Worm (Caenorhabditis elegans) whole organism, L2 larva: ENCODE data around the gene srw-42.

Source experiments
- C34F6.9 ChIP-seq: fragments of 150-350 bp; optimal IDR thresholded peaks from 2 replicates; lab custom pipeline; 2014; ENCODE audit warnings: missing biosample characterization, missing genetic modification characterization
- F13H6.1 ChIP-seq: sonication (generic microtip); optimal IDR thresholded peaks from 2 replicates; lab custom pipeline; 2016; ENCODE audit warnings: missing genetic modification characterization, missing compliant biosample characterization
- R02D3.7 ChIP-seq: fragments of 150-350 bp; optimal IDR thresholded peaks from 2 replicates; lab custom pipeline; 2014; ENCODE audit warnings: missing biosample characterization, missing genetic modification characterization
- Y55F3AM.14 ChIP-seq: fragments of 200-800 bp; sonication (Bioruptor generic); optimal IDR thresholded peaks from 2 replicates; lab custom pipeline; 2018; ENCODE audit warnings: mild to moderate bottlenecking, missing genetic modification characterization, missing compliant biosample characterization
- ZK546.5 ChIP-seq: sonication (generic microtip); optimal IDR thresholded peaks from 2 replicates; lab custom pipeline; 2017; ENCODE audit warnings: missing biosample characterization, missing genetic modification characterization
- aly-2 ChIP-seq: fragments of 150-350 bp; optimal IDR thresholded peaks from 2 replicates; lab custom pipeline; 2014; ENCODE audit warnings: missing biosample characterization, missing genetic modification characterization
- ceh-82 ChIP-seq: fragments of 150-350 bp; optimal IDR thresholded peaks from 2 replicates; lab custom pipeline; 2014; ENCODE audit warnings: missing biosample characterization, missing genetic modification characterization
- crh-2 ChIP-seq: sonication (generic microtip); optimal IDR thresholded peaks from 2 replicates; lab custom pipeline; 2017; ENCODE audit warnings: missing biosample characterization, missing genetic modification characterization
- dmd-4 ChIP-seq: sonication (generic microtip); optimal IDR thresholded peaks from 2 replicates; lab custom pipeline; 2017; ENCODE audit warnings: missing biosample characterization, missing genetic modification characterization
- egl-27 ChIP-seq: sonication (generic microtip); optimal IDR thresholded peaks from 3 replicates; lab custom pipeline; 2017; ENCODE audit warnings: missing biosample characterization, missing genetic modification reagents, missing genetic modification characterization
- elt-1 ChIP-seq: fragments of 150-350 bp; optimal IDR thresholded peaks from 2 replicates; lab custom pipeline; 2014; ENCODE audit warnings: missing biosample characterization, missing genetic modification characterization
- elt-3 ChIP-seq: sonication (generic microtip); optimal IDR thresholded peaks from 2 replicates; lab custom pipeline; 2017; ENCODE audit warnings: missing biosample characterization, missing genetic modification characterization
- fos-1 ChIP-seq: fragments of 150-350 bp; optimal IDR thresholded peaks from 2 replicates; lab custom pipeline; 2014; ENCODE audit warnings: missing biosample characterization, missing genetic modification characterization
- lin-39 ChIP-seq: fragments of 150-350 bp; optimal IDR thresholded peaks from 2 replicates; lab custom pipeline; 2014; ENCODE audit warnings: missing biosample characterization, missing genetic modification reagents, missing genetic modification characterization
- lsy-2 ChIP-seq, 2 experiments: fragments of 150-350 bp in 1 of 2; sonication (generic microtip) in 1 of 2; optimal IDR thresholded peaks; 2 replicates each; lab custom pipeline; 2014 to 2017; ENCODE audit warnings: missing biosample characterization in 2 of 2, missing genetic modification characterization in 2 of 2
- mab-5 ChIP-seq: fragments of 150-350 bp; optimal IDR thresholded peaks from 2 replicates; lab custom pipeline; 2014; ENCODE audit warnings: missing biosample characterization, missing genetic modification characterization
- mdl-1 ChIP-seq, 2 experiments: fragments of 150-350 bp in 1 of 2; sonication (generic microtip) in 1 of 2; optimal IDR thresholded peaks; 2 replicates each; lab custom pipeline; 2017; ENCODE audit warnings: missing biosample characterization in 2 of 2, missing genetic modification characterization in 2 of 2
- nhr-10 ChIP-seq: sonication (generic microtip); optimal IDR thresholded peaks from 2 replicates; lab custom pipeline; 2017; ENCODE audit warnings: missing biosample characterization, missing genetic modification characterization
- nhr-11 ChIP-seq: fragments of 150-350 bp; optimal IDR thresholded peaks from 2 replicates; lab custom pipeline; 2014; ENCODE audit warnings: missing biosample characterization, missing genetic modification characterization
- nhr-12 ChIP-seq: fragments of 150-350 bp; optimal IDR thresholded peaks from 2 replicates; lab custom pipeline; 2014; ENCODE audit warnings: missing biosample characterization, missing genetic modification characterization
- nhr-129 ChIP-seq: fragments of 150-350 bp; optimal IDR thresholded peaks from 2 replicates; lab custom pipeline; 2014; ENCODE audit warnings: missing biosample characterization, missing genetic modification characterization
- nhr-21 ChIP-seq: fragments of 150-350 bp; optimal IDR thresholded peaks from 2 replicates; lab custom pipeline; 2014; ENCODE audit warnings: missing biosample characterization, missing genetic modification characterization
- nhr-23 ChIP-seq: fragments of 150-350 bp; optimal IDR thresholded peaks from 2 replicates; lab custom pipeline; 2014; ENCODE audit warnings: missing biosample characterization, missing genetic modification reagents, missing genetic modification characterization
- nhr-237 ChIP-seq: fragments of 150-350 bp; optimal IDR thresholded peaks from 2 replicates; lab custom pipeline; 2014; ENCODE audit warnings: missing biosample characterization, missing genetic modification characterization
- nhr-25 ChIP-seq: fragments of 150-350 bp; sonication (generic microtip); optimal IDR thresholded peaks from 3 replicates; lab custom pipeline; 2014; ENCODE audit warnings: missing biosample characterization, missing genetic modification characterization
- nhr-77 ChIP-seq: fragments of 150-350 bp; optimal IDR thresholded peaks from 2 replicates; lab custom pipeline; 2014; ENCODE audit warnings: missing biosample characterization, missing genetic modification characterization
- sem-4 ChIP-seq: fragments of 150-350 bp; optimal IDR thresholded peaks from 2 replicates; lab custom pipeline; 2014; ENCODE audit warnings: missing biosample characterization, missing genetic modification reagents, missing genetic modification characterization
- skn-1 ChIP-seq: sonication (generic microtip); optimal IDR thresholded peaks from 2 replicates; lab custom pipeline; 2017; ENCODE audit warnings: missing biosample characterization, missing genetic modification characterization
- sma-9 ChIP-seq, 2 experiments: fragments of 150-350 bp in 1 of 2; sonication (generic microtip) in 1 of 2; optimal IDR thresholded peaks; 2 replicates each; lab custom pipeline; 2014 to 2016; ENCODE audit warnings: missing genetic modification characterization in 2 of 2, mild to moderate bottlenecking in 1 of 2, missing biosample characterization in 1 of 2, missing compliant biosample characterization in 1 of 2, missing genetic modification reagents in 1 of 2, moderate library complexity in 1 of 2
- snpc-4 ChIP-seq: fragments of 150-350 bp; optimal IDR thresholded peaks from 2 replicates; lab custom pipeline; 2014; ENCODE audit warnings: missing biosample characterization, missing genetic modification characterization
- unc-39 ChIP-seq: fragments of 150-350 bp; optimal IDR thresholded peaks from 2 replicates; lab custom pipeline; 2014; ENCODE audit warnings: missing biosample characterization, missing genetic modification characterization
- unc-62 ChIP-seq: fragments of 150-350 bp; optimal IDR thresholded peaks from 2 replicates; lab custom pipeline; 2014; ENCODE audit warnings: missing biosample characterization, missing genetic modification reagents, missing genetic modification characterization
- zag-1 ChIP-seq: fragments of 150-350 bp; optimal IDR thresholded peaks from 2 replicates; lab custom pipeline; 2014; ENCODE audit warnings: missing biosample characterization, missing genetic modification characterization
- ztf-11 ChIP-seq: sonication (generic microtip); optimal IDR thresholded peaks from 2 replicates; lab custom pipeline; 2017; ENCODE audit warnings: missing biosample characterization, missing genetic modification characterization
- ztf-4 ChIP-seq: fragments of 150-350 bp; optimal IDR thresholded peaks from 2 replicates; lab custom pipeline; 2014; ENCODE audit warnings: missing biosample characterization, missing genetic modification characterization

srw-42 gene

DNA sequence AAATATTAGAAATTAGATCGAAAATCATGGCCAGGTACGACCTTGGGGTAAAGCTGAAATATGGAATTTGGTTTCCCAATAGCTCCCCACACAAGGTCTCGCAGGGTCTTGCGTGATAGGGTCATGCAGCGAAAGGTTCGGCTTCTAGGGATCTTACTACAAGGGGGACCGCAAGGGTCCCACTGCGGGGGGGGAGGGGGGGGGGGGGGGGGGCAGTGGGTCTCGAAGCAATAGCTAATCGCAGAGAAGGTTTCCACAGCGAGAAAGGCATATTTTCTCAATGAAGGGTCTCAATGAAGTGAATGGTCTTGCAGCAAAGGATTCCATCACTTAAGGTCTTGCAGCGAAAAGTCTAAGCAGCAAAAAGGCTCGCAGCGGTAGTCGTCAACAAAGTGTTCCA is 644 bp downstream of the srw-42 start:
- TF ChIP-seq nhr-11 (tag; lab: Kevin White, UChicago) = no peak
- no peak for TF ChIP-seq mdl-1 (tag; optimal IDR thresholded peaks at IDR 0.05; lab: Kevin White, UChicago)
- TF ChIP-seq R02D3.7 (tag; lab: Kevin White, UChicago) = no peak
- no peak for TF ChIP-seq ZK546.5 (tag; lab: Kevin White, UChicago)
- TF ChIP-seq nhr-12 (tag; lab: Kevin White, UChicago) = no peak
- no peak for TF ChIP-seq lin-39 (tag; lab: Kevin White, UChicago)
- no peak for TF ChIP-seq egl-27 (tag; lab: Kevin White, UChicago)
- TF ChIP-seq lsy-2 (tag; optimal IDR thresholded peaks at IDR 0.05; lab: Kevin White, UChicago) = no peak
- no peak for TF ChIP-seq nhr-77
- no peak for TF ChIP-seq C34F6.9 (tag; lab: Kevin White, UChicago)
- TF ChIP-seq elt-3 (tag; lab: Kevin White, UChicago) = no peak
- TF ChIP-seq nhr-129 (tag; lab: Kevin White, UChicago) = no peak

DNA sequence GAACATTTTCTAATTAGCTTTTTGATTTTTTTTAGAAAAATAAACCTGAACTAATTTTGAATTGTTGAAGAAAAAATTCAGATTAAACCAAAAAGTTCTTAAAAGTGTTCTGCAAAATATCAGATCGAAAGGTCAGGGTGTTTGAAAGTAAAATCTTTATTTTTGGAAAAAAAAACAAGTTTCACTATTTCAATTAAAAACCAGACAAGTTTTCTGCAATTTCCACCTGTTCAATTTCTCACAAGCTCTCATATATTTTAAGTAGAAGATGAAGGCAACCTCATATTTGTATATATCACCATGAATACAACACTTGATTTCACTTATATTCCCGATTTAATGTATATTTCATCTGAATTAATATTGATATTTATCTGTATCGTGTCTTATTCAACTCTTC is 6.4 kb downstream of the srw-42 start, which contains the start of gene srz-102:
srz-102 (plus strand) TSS at position 301 of the 400 bp plus-strand sequence.
- TF ChIP-seq skn-1 (tag; lab: Kevin White, UChicago) (no peak), ztf-4 (tag; lab: Kevin White, UChicago) (no peak), nhr-21 (tag; lab: Kevin White, UChicago) (no peak), zag-1 (tag; lab: Kevin White, UChicago) (no peak)

ce11 chrV:16685725-16686124 is 7.9 kb downstream of the srw-42 start, which contains the start of gene srw-43:
TSS of gene srw-43 (plus strand) at chrV:16686025.
- TF ChIP-seq nhr-12 (tag; lab: Kevin White, UChicago) = no peak
- no peak for TF ChIP-seq dmd-4 (tag; lab: Kevin White, UChicago)
- no peak for TF ChIP-seq nhr-23
- no peak for TF ChIP-seq egl-27 (tag; lab: Kevin White, UChicago)
- TF ChIP-seq ceh-82 (tag; lab: Kevin White, UChicago) = no peak
- no peak for TF ChIP-seq unc-62 (GFP tag; lab: Kevin White, UChicago)
- no peak for TF ChIP-seq fos-1 (tag; lab: Kevin White, UChicago)
- no peak for TF ChIP-seq snpc-4 (tag; lab: Kevin White, UChicago)
- no peak for TF ChIP-seq ztf-4 (tag; lab: Kevin White, UChicago)
- no peak for TF ChIP-seq elt-3 (tag; lab: Kevin White, UChicago)
- TF ChIP-seq ZK546.5 (tag; lab: Kevin White, UChicago) = no peak
- no peak for TF ChIP-seq ztf-11
- TF ChIP-seq nhr-237 (tag; lab: Kevin White, UChicago) = no peak
- TF ChIP-seq nhr-25 = no peak
- no peak for TF ChIP-seq sem-4
- no peak for TF ChIP-seq nhr-77
- TF ChIP-seq nhr-21 (tag; lab: Kevin White, UChicago) = no peak
- no peak for TF ChIP-seq nhr-10
- TF ChIP-seq Y55F3AM.14 (GFP tag; lab: Kevin White, UChicago) = no peak
- no peak for TF ChIP-seq lin-39 (tag; lab: Kevin White, UChicago)

ce11 chrV:16683359-16683758 is 10.3 kb downstream of the srw-42 start:
- TF ChIP-seq nhr-23 (no peak), C34F6.9 (tag; lab: Kevin White, UChicago) (no peak), crh-2 (tag; lab: Kevin White, UChicago) (no peak), aly-2 (no peak), elt-1 (tag; lab: Kevin White, UChicago) (no peak), ZK546.5 (tag; lab: Kevin White, UChicago) (no peak), lin-39 (tag; lab: Kevin White, UChicago) (no peak), nhr-11 (tag; lab: Kevin White, UChicago) (no peak), nhr-10 (no peak), ztf-4 (tag; lab: Kevin White, UChicago) (no peak), unc-39 (tag; lab: Kevin White, UChicago) (no peak)

DNA sequence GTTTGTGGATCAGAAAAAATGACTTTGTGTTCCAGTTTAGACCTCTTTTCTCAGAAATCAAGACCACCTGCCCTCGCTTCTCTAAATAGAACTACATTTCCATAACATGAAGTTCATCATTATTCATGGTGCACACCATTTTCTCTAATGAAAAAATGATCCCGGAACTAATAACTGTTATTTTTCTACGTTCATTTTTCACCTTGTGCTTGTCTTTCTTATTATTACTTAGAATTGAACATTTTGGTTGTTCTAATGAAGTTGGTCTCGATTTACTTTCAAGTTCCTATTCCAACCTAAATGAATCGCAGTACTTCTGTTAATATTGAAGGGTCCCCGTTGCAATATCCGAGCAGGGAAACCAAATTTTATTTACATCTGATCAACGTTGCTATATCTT is 10.7 kb downstream of the srw-42 start, which contains the start of gene srw-36:
srw-36 (plus strand) TSS at position 301 of the 400 bp plus-strand sequence.
- TF ChIP-seq mab-5 (tag; lab: Kevin White, UChicago) (no peak), crh-2 (tag; lab: Kevin White, UChicago) (no peak), sma-9 (GFP tag; optimal IDR thresholded peaks at IDR 0.05; lab: Kevin White, UChicago) (no peak), sma-9 (tag; optimal IDR thresholded peaks at IDR 0.05; lab: Kevin White, UChicago) (no peak), nhr-23 (no peak), elt-1 (tag; lab: Kevin White, UChicago) (no peak), F13H6.1 (tag; lab: Kevin White, UChicago) (no peak), nhr-129 (tag; lab: Kevin White, UChicago) (no peak), C34F6.9 (tag; lab: Kevin White, UChicago) (no peak), ceh-82 (tag; lab: Kevin White, UChicago) (no peak), unc-39 (tag; lab: Kevin White, UChicago) (no peak)
